Fruit fly (Drosophila melanogaster): ENCODE results near the gene CG5906.

Gene CG5906

dm6 chr3L:11822446-11823334, 48.4 kb downstream of the CG5906 start, which contains the start of gene RpL10Ab (continued):
- TF ChIP-seq svp (GFP tag) (no peak), CG8119 (GFP tag; IDR thresholded peaks at IDR 0.05) (peak; percentile 48; the same call in 1 of the 3 replicates), CG11294 (GFP tag; IDR thresholded peaks at IDR 0.05) (peak; percentile 62; the same call in 1 of the 2 replicates), Sox14 (GFP tag; optimal IDR thresholded peaks at IDR 0.05) (peak; percentile 11), CG31627 (GFP tag; optimal IDR thresholded peaks at IDR 0.05) (peak; percentile 45), CG16779 (tag; optimal IDR thresholded peaks at IDR 0.05) (no peak), pdm3 (GFP tag; optimal IDR thresholded peaks at IDR 0.05) (no peak), eg (GFP tag; IDR thresholded peaks at IDR 0.05) (peak; percentile 71), Sox102F (GFP tag; optimal IDR thresholded peaks at IDR 0.05) (no peak), CG3032 (tag; optimal IDR thresholded peaks at IDR 0.05) (peak; percentile 35), topi (GFP tag; optimal IDR thresholded peaks at IDR 0.05) (peak; percentile 50), fd59A (GFP tag; optimal IDR thresholded peaks at IDR 0.05) (no peak), CG8632 (GFP tag; optimal IDR thresholded peaks at IDR 0.05) (peak; percentile 34), CG11902 (GFP tag; optimal IDR thresholded peaks at IDR 0.05) (peak; percentile 38), achi (GFP tag; optimal IDR thresholded peaks at IDR 0.05) (peak; percentile 27), acj6 (GFP tag; optimal IDR thresholded peaks at IDR 0.05) (peak; percentile 29), Sox15 (GFP tag; optimal IDR thresholded peaks at IDR 0.05) (peak; percentile 22), Met (GFP tag; optimal IDR thresholded peaks at IDR 0.05) (peak; percentile 50), OdsH (GFP tag; optimal IDR thresholded peaks at IDR 0.05) (peak; percentile 40), ss (GFP tag; optimal IDR thresholded peaks at IDR 0.05) (peak; percentile 25 to 51), CG8319 (GFP tag; optimal IDR thresholded peaks at IDR 0.05) (peak; percentile 24), dsx (GFP tag; optimal IDR thresholded peaks at IDR 0.05; ENCODE audit: poor library complexity, severe bottlenecking) (no peak), Eip93F (GFP tag; optimal IDR thresholded peaks at IDR 0.05) (no peak), Ets96B (tag; optimal IDR thresholded peaks at IDR 0.05) (no peak), CG10631 (GFP tag; optimal IDR thresholded peaks at IDR 0.05) (peak; percentile 80), Hr39 (GFP tag; optimal IDR thresholded peaks at IDR 0.05) (peak; percentile 51), Gug (GFP tag; IDR thresholded peaks at IDR 0.05) (0 out of 2 replicates have a peak, but pooled peaks have one; percentile 52), CG6792 (GFP tag; optimal IDR thresholded peaks at IDR 0.05) (peak; percentile 39), Eip78C (GFP tag) (peak; percentile 76), salr (GFP tag; optimal IDR thresholded peaks at IDR 0.05) (peak in 1 of 2 experiments; percentile 55), lz (GFP tag; optimal IDR thresholded peaks at IDR 0.05) (peak; percentile 60), CG6276 (GFP tag; optimal IDR thresholded peaks at IDR 0.05) (no peak), CG6854 (GFP tag; optimal IDR thresholded peaks at IDR 0.05) (peak; percentile 68), CG32006 (GFP tag; optimal IDR thresholded peaks at IDR 0.05) (no peak), esn (GFP tag; optimal IDR thresholded peaks at IDR 0.05) (peak; percentile 62), CG34406 (GFP tag; optimal IDR thresholded peaks at IDR 0.05) (peak; percentile 35), CG4318 (GFP tag; optimal IDR thresholded peaks at IDR 0.05) (no peak)

DNA sequence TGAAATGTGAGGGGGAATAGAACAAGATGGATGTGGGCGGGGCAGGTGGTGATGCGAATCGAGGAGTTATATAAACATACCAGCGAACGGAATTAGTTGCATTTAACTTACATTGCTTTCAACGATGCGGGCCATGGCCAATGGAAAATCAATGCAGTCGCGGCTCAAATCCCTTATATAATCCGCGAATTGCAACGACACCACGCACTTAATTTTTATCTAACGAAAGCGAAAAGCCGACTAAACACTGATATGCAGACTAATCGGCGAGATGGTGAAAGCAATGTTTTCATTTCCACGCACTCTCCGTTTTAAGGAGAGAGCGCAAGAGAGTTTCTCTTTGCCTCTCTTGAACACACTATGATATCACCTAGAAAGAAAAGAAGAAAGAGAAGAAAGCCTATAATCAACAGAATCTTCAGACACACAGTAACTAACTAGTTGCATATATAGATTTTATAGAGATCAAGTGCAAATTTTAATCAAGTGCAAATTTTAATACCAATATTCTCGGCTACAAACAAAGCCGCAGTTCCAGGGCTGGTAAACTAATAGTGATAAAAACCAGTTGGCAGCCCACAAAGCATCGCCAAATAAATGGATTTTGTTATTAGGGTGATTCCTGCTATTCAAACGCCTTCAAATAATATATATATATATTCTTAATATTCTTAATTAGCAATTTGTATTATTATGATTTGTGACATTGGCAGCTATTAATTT, 49.2 kb downstream of the CG5906 start, which contains the start of the genes CG11597 and CG5946:
Gene CG11597 (minus strand): TSS at position 553 of the 723 bp plus-strand sequence.
Gene CG5946 (minus strand): TSS at position 553 of the 723 bp plus-strand sequence.
- TF ChIP-seq Blimp-1 (GFP tag; optimal IDR thresholded peaks at IDR 0.05), result peak; percentile 62
- TF ChIP-seq cyc (GFP tag; optimal IDR thresholded peaks at IDR 0.05), result peak; percentile 13
- peak; percentile 19 for TF ChIP-seq CG31627 (GFP tag; optimal IDR thresholded peaks at IDR 0.05)
- no peak for TF ChIP-seq Hr39 (GFP tag; optimal IDR thresholded peaks at IDR 0.05)
- peak; percentile 31 for TF ChIP-seq Sox14 (GFP tag; optimal IDR thresholded peaks at IDR 0.05)
- TF ChIP-seq Eip78C (GFP tag), result peak; percentile 45
- TF ChIP-seq CG6276 (GFP tag; optimal IDR thresholded peaks at IDR 0.05), result peak; percentile 46
- no peak for TF ChIP-seq Eip75B (GFP tag; optimal IDR thresholded peaks at IDR 0.05)

Data from whole organism, prepupa.